Fruit fly (Drosophila melanogaster): ENCODE data around the gene ush.

- TF ChIP-seq CG31627 (GFP tag; optimal IDR thresholded peaks at IDR 0.05) (no peak), CG6792 (GFP tag; optimal IDR thresholded peaks at IDR 0.05) (no peak), CG15336 (GFP tag; IDR thresholded peaks at IDR 0.05) (no peak)
These were observed 5.4 kb downstream of the ush start for dm6 chr2L:481400-481756.
